Fruit fly (Drosophila melanogaster) whole organism, embryonic: ENCODE measurements around the gene Pif1B.
A peak's percentile ranks its signal among the peaks of the same experiment; 100 is the strongest.

Source experiments
- B-H1 ChIP-seq: fragments of 200-800 bp; sonication (Bioruptor generic); IDR thresholded peaks from 3 replicates; pipeline ENCODE4 v1.3.6; 2022; ENCODE audit warnings: missing biosample characterization, missing genetic modification characterization
- CG11247 ChIP-seq: fragments of 200-800 bp; sonication (Bioruptor generic); IDR thresholded peaks from 2 replicates; pipeline ENCODE4 v1.3.6; 2022; ENCODE audit warnings: missing biosample characterization, missing genetic modification characterization
- CG11456 ChIP-seq: fragments of 200-800 bp; sonication (Bioruptor generic); IDR thresholded peaks from 3 replicates; pipeline ENCODE4 v1.3.6; 2022; ENCODE audit warnings: missing biosample characterization, missing genetic modification characterization
- CG11504 ChIP-seq: fragments of 200-800 bp; sonication (Bioruptor generic); optimal IDR thresholded peaks from 3 replicates; lab custom pipeline; 2019; ENCODE audit warnings: missing biosample characterization, mild to moderate bottlenecking, missing genetic modification characterization, moderate library complexity
- CG11696 ChIP-seq: fragments of 200-800 bp; sonication (Bioruptor generic); IDR thresholded peaks from 2 replicates; pipeline ENCODE4 v1.3.6; 2022; ENCODE audit warnings: missing biosample characterization, missing genetic modification characterization
- CG12219 ChIP-seq: fragments of 200-800 bp; sonication (Bioruptor generic); optimal IDR thresholded peaks from 3 replicates; lab custom pipeline; 2018; ENCODE audit warnings: missing biosample characterization, mild to moderate bottlenecking, missing genetic modification characterization
- CG12236 ChIP-seq: fragments of 200-800 bp; sonication (Bioruptor generic); optimal IDR thresholded peaks from 2 replicates; lab custom pipeline; 2016; ENCODE audit warnings: missing biosample characterization, missing genetic modification characterization
- CG12769 ChIP-seq: fragments of 200-800 bp; sonication (Bioruptor generic); optimal IDR thresholded peaks from 2 replicates; lab custom pipeline; 2019; ENCODE audit warnings: missing biosample characterization, mild to moderate bottlenecking, missing genetic modification characterization, moderate library complexity
- CG14050 ChIP-seq: fragments of 200-800 bp; sonication (Bioruptor generic); IDR thresholded peaks from 3 replicates; pipeline ENCODE4 v1.3.6; 2022; ENCODE audit warnings: missing biosample characterization, missing genetic modification characterization
- CG14965 ChIP-seq: fragments of 200-800 bp; sonication (Bioruptor generic); optimal IDR thresholded peaks from 2 replicates; lab custom pipeline; 2016; ENCODE audit warnings: missing biosample characterization, missing genetic modification characterization, borderline replicate concordance
- CG15011 ChIP-seq: fragments of 200-800 bp; sonication (Bioruptor generic); optimal IDR thresholded peaks from 3 replicates; lab custom pipeline; 2018; ENCODE audit warnings: missing biosample characterization, mild to moderate bottlenecking, missing genetic modification characterization
- CG1602 ChIP-seq: fragments of 200-800 bp; sonication (Bioruptor generic); optimal IDR thresholded peaks from 3 replicates; lab custom pipeline; 2016; ENCODE audit warnings: missing biosample characterization, missing genetic modification characterization
- CG17186 ChIP-seq: fragments of 200-800 bp; sonication (Bioruptor generic); optimal IDR thresholded peaks from 3 replicates; lab custom pipeline; 2017; ENCODE audit warnings: missing biosample characterization, missing genetic modification reagents, missing genetic modification characterization
- CG17361 ChIP-seq: fragments of 200-800 bp; sonication (Bioruptor generic); IDR thresholded peaks from 3 replicates; pipeline ENCODE4 v1.3.6; 2022; ENCODE audit warnings: missing biosample characterization, missing genetic modification characterization
- CG2202 ChIP-seq: fragments of 200-800 bp; sonication (Bioruptor generic); optimal IDR thresholded peaks from 2 replicates; lab custom pipeline; 2018; ENCODE audit warnings: missing biosample characterization, mild to moderate bottlenecking, missing genetic modification characterization
- CG3065 ChIP-seq: fragments of 200-800 bp; sonication (Bioruptor generic); optimal IDR thresholded peaks from 2 replicates; lab custom pipeline; 2016; ENCODE audit warnings: missing biosample characterization, missing genetic modification characterization
- CG31365 ChIP-seq: fragments of 200-800 bp; sonication (Bioruptor generic); optimal IDR thresholded peaks from 2 replicates; lab custom pipeline; 2018; ENCODE audit warnings: missing biosample characterization, mild to moderate bottlenecking, missing genetic modification characterization
- CG34224 ChIP-seq: fragments of 200-800 bp; sonication (Bioruptor generic); IDR thresholded peaks from 3 replicates; pipeline ENCODE4 v1.3.6; 2022; ENCODE audit warnings: missing biosample characterization, missing genetic modification characterization; ENCODE audit not compliant: partially characterized antibody
- CG4360 ChIP-seq: fragments of 200-800 bp; sonication (Bioruptor generic); IDR thresholded peaks from 2 replicates; pipeline ENCODE4 v1.3.6; 2022; ENCODE audit warnings: missing biosample characterization, missing genetic modification characterization
- CG4707 ChIP-seq: fragments of 200-800 bp; sonication (Bioruptor generic); optimal IDR thresholded peaks from 2 replicates; lab custom pipeline; 2018; ENCODE audit warnings: missing biosample characterization, mild to moderate bottlenecking, missing genetic modification characterization, moderate library complexity
- CG6689 ChIP-seq: fragments of 200-800 bp; sonication (Bioruptor generic); IDR thresholded peaks from 2 replicates; pipeline ENCODE4 v1.3.6; 2022; ENCODE audit warnings: missing biosample characterization, missing genetic modification characterization
- CG7928 ChIP-seq: fragments of 200-800 bp; sonication (Bioruptor generic); optimal IDR thresholded peaks from 2 replicates; lab custom pipeline; 2017; ENCODE audit warnings: missing biosample characterization, mild to moderate bottlenecking, missing genetic modification characterization
- Chrac-16 ChIP-seq: fragments of 200-800 bp; sonication (Bioruptor generic); optimal IDR thresholded peaks from 3 replicates; lab custom pipeline; 2016; ENCODE audit warnings: missing biosample characterization, missing genetic modification characterization
- Ets65A ChIP-seq: fragments of 200-800 bp; sonication (Bioruptor generic); peaks from one replicate; lab custom pipeline; 2016; ENCODE audit warnings: missing biosample characterization, missing genetic modification characterization
- Ets97D ChIP-seq: fragments of 200-800 bp; sonication (Bioruptor generic); optimal IDR thresholded peaks from 3 replicates; lab custom pipeline; 2016; ENCODE audit warnings: missing biosample characterization, missing genetic modification characterization
- Fer3 ChIP-seq: fragments of 200-800 bp; sonication (Bioruptor generic); optimal IDR thresholded peaks from 2 replicates; lab custom pipeline; 2018; ENCODE audit warnings: missing biosample characterization, mild to moderate bottlenecking, missing genetic modification characterization, moderate library complexity
- HLHmδ ChIP-seq: fragments of 200-800 bp; sonication (Bioruptor generic); optimal IDR thresholded peaks from 2 replicates; lab custom pipeline; 2018; ENCODE audit warnings: missing biosample characterization, mild to moderate bottlenecking, missing genetic modification characterization, moderate library complexity
- Hey ChIP-seq: fragments of 200-800 bp; sonication (Bioruptor generic); optimal IDR thresholded peaks from 3 replicates; lab custom pipeline; 2018; ENCODE audit warnings: missing biosample characterization, mild to moderate bottlenecking, missing genetic modification characterization
- Oaz ChIP-seq: fragments of 200-800 bp; sonication (Bioruptor generic); IDR thresholded peaks from 2 replicates; pipeline ENCODE4 v1.3.6; 2022; ENCODE audit warnings: missing biosample characterization, missing genetic modification characterization
- Sin3A ChIP-seq: fragments of >200 bp; optimal IDR thresholded peaks from 2 replicates; lab custom pipeline; 2018
- Sry-β ChIP-seq: fragments of 200-800 bp; sonication (Bioruptor generic); optimal IDR thresholded peaks from 2 replicates; lab custom pipeline; 2018; ENCODE audit warnings: missing biosample characterization, mild to moderate bottlenecking, missing genetic modification characterization, moderate library complexity
- TFAM ChIP-seq: fragments of 200-800 bp; sonication (Bioruptor generic); optimal IDR thresholded peaks from 2 replicates; lab custom pipeline; 2017; ENCODE audit warnings: missing biosample characterization, missing genetic modification characterization, inconsistent platforms
- Trl ChIP-seq, 3 experiments: fragments of >200 bp in 2 of 3; fragments of 200-800 bp in 1 of 3; sonication (Bioruptor generic) in 1 of 3; optimal IDR thresholded peaks; 2 replicates in 1 of 3; 3 replicates in 2 of 3; lab custom pipeline; 2016 to 2017; ENCODE audit warnings: missing biosample characterization in 1 of 3, missing genetic modification characterization in 1 of 3
- al ChIP-seq: fragments of 200-800 bp; sonication (Bioruptor generic); IDR thresholded peaks from 2 replicates; pipeline ENCODE4 v1.3.6; 2022; ENCODE audit warnings: missing biosample characterization, missing genetic modification characterization
- corto ChIP-seq: fragments of 200-800 bp; sonication (Bioruptor generic); optimal IDR thresholded peaks from 2 replicates; lab custom pipeline; 2016; ENCODE audit warnings: missing biosample characterization, mild to moderate bottlenecking, missing genetic modification characterization, moderate library complexity
- dm ChIP-seq: fragments of 200-800 bp; sonication (Bioruptor generic); optimal IDR thresholded peaks from 3 replicates; lab custom pipeline; 2016; ENCODE audit warnings: missing biosample characterization, missing genetic modification characterization
- gcm2 ChIP-seq: fragments of 200-800 bp; sonication (Bioruptor generic); optimal IDR thresholded peaks from 2 replicates; lab custom pipeline; 2016; ENCODE audit warnings: missing biosample characterization, missing genetic modification characterization
- gfzf ChIP-seq: fragments of 200-800 bp; sonication (Bioruptor generic); optimal IDR thresholded peaks from 2 replicates; lab custom pipeline; 2016; ENCODE audit warnings: missing biosample characterization, mild to moderate bottlenecking, missing genetic modification characterization, moderate library complexity
- grau ChIP-seq: fragments of 200-800 bp; optimal IDR thresholded peaks from 3 replicates; lab custom pipeline; 2019; ENCODE audit warnings: missing biosample characterization, mild to moderate bottlenecking, missing genetic modification characterization, moderate library complexity
- hbn ChIP-seq: fragments of 200-800 bp; sonication (Bioruptor generic); IDR thresholded peaks from 2 replicates; pipeline ENCODE4 v1.3.6; 2022; ENCODE audit warnings: missing biosample characterization, missing genetic modification characterization; ENCODE audit not compliant: partially characterized antibody
- kni ChIP-seq: fragments of 200-800 bp; sonication (Bioruptor generic); optimal IDR thresholded peaks from 3 replicates; lab custom pipeline; 2017; ENCODE audit warnings: mild to moderate bottlenecking, missing biosample characterization, missing genetic modification reagents, missing genetic modification characterization
- lov ChIP-seq, 2 experiments: fragments of 200-800 bp in 1 of 2; fragments of >200 bp in 1 of 2; sonication (Bioruptor generic) in 1 of 2; IDR thresholded peaks in 1 of 2; optimal IDR thresholded peaks in 1 of 2; 2 replicates in 1 of 2; 3 replicates in 1 of 2; pipeline versions ENCODE4 v1.3.6 to Lab custom; 2017 to 2022; ENCODE audit warnings: missing biosample characterization in 1 of 2, missing genetic modification characterization in 1 of 2
- nmo ChIP-seq: fragments of 200-800 bp; sonication (Bioruptor generic); optimal IDR thresholded peaks from 2 replicates; lab custom pipeline; 2018; ENCODE audit warnings: missing biosample characterization, mild to moderate bottlenecking, missing genetic modification characterization, moderate library complexity
- pan ChIP-seq, 4 experiments: fragments of >200 bp in 3 of 4; fragments of 200-800 bp in 1 of 4; sonication (Bioruptor generic) in 1 of 4; optimal IDR thresholded peaks in 3 of 4; IDR thresholded peaks in 1 of 4; 2 replicates each; pipeline versions ENCODE4 v1.3.6 to Lab custom; 2017 to 2022; ENCODE audit warnings: missing biosample characterization in 2 of 4, missing genetic modification characterization in 2 of 4, mixed read lengths in 1 of 4
- slp2 ChIP-seq: fragments of 200-800 bp; sonication (Bioruptor generic); optimal IDR thresholded peaks from 2 replicates; lab custom pipeline; 2016; ENCODE audit warnings: missing biosample characterization, missing genetic modification characterization
- sr ChIP-seq: fragments of 200-800 bp; sonication (Bioruptor generic); IDR thresholded peaks from 3 replicates; pipeline ENCODE4 v1.3.6; 2022; ENCODE audit warnings: missing biosample characterization, missing genetic modification characterization
- ssp ChIP-seq: fragments of 200-800 bp; sonication (Bioruptor generic); IDR thresholded peaks from 2 replicates; pipeline ENCODE4 v1.3.6; 2022; ENCODE audit warnings: missing biosample characterization, missing genetic modification characterization
- trem ChIP-seq: fragments of 200-800 bp; optimal IDR thresholded peaks from 3 replicates; lab custom pipeline; 2019; ENCODE audit warnings: missing biosample characterization, mild to moderate bottlenecking, missing genetic modification characterization, moderate library complexity

The Pif1B gene

dm6 chr3R:8731597-8732263 lies 69.2 kb downstream of the Pif1B start, which contains the start of the genes M1BP and CG8202 (continued):
- no peak for TF ChIP-seq hbn (GFP tag; lab: Robert Waterston, UW)
- TF ChIP-seq slp2 (GFP tag; lab: Kevin White, UChicago), result peak; percentile 68
- TF ChIP-seq CG4360, result peak; percentile 95
- TF ChIP-seq Sin3A (lab: Kevin White, UChicago), result no peak
- peak; percentile 93 for TF ChIP-seq CG11504
- no peak for TF ChIP-seq sr
- TF ChIP-seq Ets65A, result peak; percentile 48
- TF ChIP-seq al (GFP tag; lab: Robert Waterston, UW), result peak; percentile 73
- peak; percentile 56; the same call in 1 of the 2 replicates for TF ChIP-seq ssp (GFP tag; lab: Robert Waterston, UW)
- TF ChIP-seq kni, result no peak
- 0 out of 2 replicates have a peak, but pooled peaks have one; percentile 15 for TF ChIP-seq CG11696
- peak; percentile 77 for TF ChIP-seq CG2202 (tag; lab: Kevin White, UChicago)
- no peak for TF ChIP-seq HLHmδ (GFP tag; lab: Kevin White, UChicago)
- TF ChIP-seq Fer3 (tag; lab: Kevin White, UChicago), result peak; percentile 75
- peak; percentile 98 for TF ChIP-seq CG17361
- 0 out of 3 replicates have a peak, but pooled peaks have one; percentile 50 for TF ChIP-seq CG14050 (GFP tag; lab: Robert Waterston, UW)
- TF ChIP-seq Oaz (GFP tag; lab: Robert Waterston, UW), result no peak
- no peak for TF ChIP-seq Hey
- no peak for TF ChIP-seq CG12769 (tag; lab: Kevin White, UChicago)
- peak; percentile 87 for TF ChIP-seq trem
- no peak for TF ChIP-seq CG31365 (tag; lab: Kevin White, UChicago)
- TF ChIP-seq Sry-β (GFP tag; lab: Kevin White, UChicago), result peak; percentile 51
- TF ChIP-seq CG6689 (GFP tag; lab: Robert Waterston, UW), result peak; percentile 84
- peak; percentile 94 for TF ChIP-seq grau (tag; lab: Kevin White, UChicago)
- TF ChIP-seq nmo (GFP tag; lab: Kevin White, UChicago), result peak; percentile 96
- peak; percentile 67 for TF ChIP-seq CG11247
- TF ChIP-seq lov (optimal IDR thresholded peaks at IDR 0.05; lab: Kevin White, UChicago), result no peak
- TF ChIP-seq lov (GFP tag; IDR thresholded peaks at IDR 0.05; lab: Robert Waterston, UW), result no peak
- no peak for TF ChIP-seq gcm2
- TF ChIP-seq TFAM (GFP tag; lab: Kevin White, UChicago), result no peak
- peak; percentile 86 for TF ChIP-seq Chrac-16 (GFP tag; lab: Kevin White, UChicago)
- peak; percentile 88 for TF ChIP-seq CG1602 (GFP tag; lab: Kevin White, UChicago)
- TF ChIP-seq CG4707 (GFP tag; lab: Kevin White, UChicago), result peak; percentile 13
- no peak for TF ChIP-seq CG14965
- TF ChIP-seq dm (GFP tag; lab: Kevin White, UChicago), result no peak
- TF ChIP-seq CG12236 (GFP tag; lab: Kevin White, UChicago), result no peak
- TF ChIP-seq Trl (optimal IDR thresholded peaks at IDR 0.05; lab: Kevin White, UChicago), result no peak
- TF ChIP-seq Trl (GFP tag; optimal IDR thresholded peaks at IDR 0.05; lab: Kevin White, UChicago), result peak; percentile 34
- no peak for TF ChIP-seq gfzf (GFP tag; lab: Kevin White, UChicago)
- peak; percentile 53 for TF ChIP-seq CG12219 (GFP tag; lab: Kevin White, UChicago)
- TF ChIP-seq CG3065 (GFP tag; lab: Kevin White, UChicago), result peak; percentile 73
- peak; percentile 83 for TF ChIP-seq CG11456 (GFP tag; lab: Robert Waterston, UW)
- no peak for TF ChIP-seq CG34224 (GFP tag; lab: Robert Waterston, UW)
- no peak for TF ChIP-seq Ets97D (GFP tag; lab: Kevin White, UChicago)
- TF ChIP-seq CG17186, result no peak
- TF ChIP-seq corto, result peak; percentile 34
- TF ChIP-seq CG15011 (GFP tag; lab: Kevin White, UChicago), result no peak
- no peak for TF ChIP-seq pan (optimal IDR thresholded peaks at IDR 0.05; lab: Kevin White, UChicago)
- peak in 1 of 2 experiments; percentile 69 for TF ChIP-seq pan (GFP tag; optimal IDR thresholded peaks at IDR 0.05 in 1 of 2, IDR thresholded peaks at IDR 0.05 in 1 of 2)
- peak; percentile 59 for TF ChIP-seq CG7928 (GFP tag; lab: Kevin White, UChicago)
- peak; percentile 65; the same call in 2 of the 3 replicates for TF ChIP-seq B-H1 (GFP tag; lab: Robert Waterston, UW)
